Fruit fly (Drosophila melanogaster): ENCODE results near the gene Ctr9.

DNA sequence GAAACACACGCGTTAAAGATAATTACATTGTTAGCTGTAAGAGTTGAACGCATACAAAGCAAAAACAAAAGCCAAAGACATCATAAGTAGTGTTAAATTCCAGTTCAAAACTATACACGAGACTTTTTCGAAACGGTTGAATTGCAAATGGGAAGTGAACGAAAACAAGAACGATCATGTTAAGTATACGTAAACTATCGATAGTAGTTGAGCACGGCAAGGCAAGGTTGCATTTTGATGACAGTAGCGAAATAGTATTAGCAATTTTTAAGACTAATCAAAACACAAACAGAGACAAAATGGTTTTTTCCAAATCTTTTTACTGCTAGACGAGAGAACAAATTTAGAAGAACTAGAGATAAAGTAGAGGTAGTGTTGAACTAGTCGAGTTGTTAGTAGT lies 12.2 kb upstream of the Ctr9 start:
- TF ChIP-seq CTCF (optimal IDR thresholded peaks at IDR 0.05): no peak
- TF ChIP-seq CG8478 (optimal IDR thresholded peaks at IDR 0.05): no peak
